Worm (Caenorhabditis elegans): ENCODE data around the gene srj-50.

srj-50 gene

ce11 chrV:2872947-2873346, 40.2 kb downstream of the srj-50 start:
- no peak for TF ChIP-seq C08G9.2 (tag; optimal IDR thresholded peaks at IDR 0.05)
- no peak for TF ChIP-seq fax-1 (tag; optimal IDR thresholded peaks at IDR 0.05)
- TF ChIP-seq tbx-7 (tag; optimal IDR thresholded peaks at IDR 0.05), result no peak
- no peak for TF ChIP-seq hlh-13 (GFP tag; optimal IDR thresholded peaks at IDR 0.05)
- TF ChIP-seq ceh-6 (GFP tag; optimal IDR thresholded peaks at IDR 0.05), result no peak
- TF ChIP-seq hlh-8 (tag; optimal IDR thresholded peaks at IDR 0.05), result no peak
- TF ChIP-seq pag-3 (tag; optimal IDR thresholded peaks at IDR 0.05; ENCODE audit: borderline replicate concordance), result no peak
- TF ChIP-seq unc-55 (GFP tag; optimal IDR thresholded peaks at IDR 0.05), result no peak
- TF ChIP-seq C38D4.7 (GFP tag; optimal IDR thresholded peaks at IDR 0.05), result no peak
- TF ChIP-seq pha-2 (tag; optimal IDR thresholded peaks at IDR 0.05), result no peak
- no peak for TF ChIP-seq ceh-30 (tag; optimal IDR thresholded peaks at IDR 0.05)
- TF ChIP-seq ama-1 (optimal IDR thresholded peaks at IDR 0.05), result no peak
- TF ChIP-seq ceh-45 (GFP tag; IDR thresholded peaks at IDR 0.05), result no peak
- no peak for TF ChIP-seq pat-9 (tag; optimal IDR thresholded peaks at IDR 0.05)
- TF ChIP-seq lim-6 (tag; optimal IDR thresholded peaks at IDR 0.05), result no peak
- no peak for TF ChIP-seq pha-4 (tag; optimal IDR thresholded peaks at IDR 0.05)
- TF ChIP-seq ets-4 (tag; optimal IDR thresholded peaks at IDR 0.05), result no peak

DNA sequence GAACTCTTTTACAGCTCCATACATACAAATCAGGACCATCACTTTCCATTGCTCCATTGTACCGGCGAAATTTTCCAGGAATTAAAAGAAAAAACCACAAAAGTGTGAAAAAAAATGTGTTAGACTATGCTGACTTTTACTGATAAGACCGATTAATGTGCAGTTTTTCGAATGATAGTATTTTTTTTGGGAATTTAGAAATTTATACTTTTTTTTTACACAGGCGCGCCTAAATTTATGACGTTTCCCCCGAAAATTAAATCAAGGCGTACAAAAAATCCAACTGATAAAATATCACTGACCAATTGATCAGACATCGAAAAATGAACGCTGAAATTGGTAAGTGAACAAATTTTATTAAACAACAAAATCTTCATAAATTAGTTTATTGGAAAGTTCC, 42.7 kb downstream of the srj-50 start, which contains the start of gene folt-2:
TSS of gene folt-2 (minus strand) at position 179 of the 400 bp plus-strand sequence.
- TF ChIP-seq hlh-30 (tag; optimal IDR thresholded peaks at IDR 0.05; ENCODE audit: insufficient read depth) (no peak), sox-2 (GFP tag; IDR thresholded peaks at IDR 0.05) (no peak), pax-1 (tag; optimal IDR thresholded peaks at IDR 0.05) (no peak), madf-2 (tag; optimal IDR thresholded peaks at IDR 0.05) (no peak), rnt-1 (tag; optimal IDR thresholded peaks at IDR 0.05) (no peak), hlh-13 (GFP tag; optimal IDR thresholded peaks at IDR 0.05) (no peak), ceh-48 (tag; optimal IDR thresholded peaks at IDR 0.05) (no peak), lin-11 (tag; optimal IDR thresholded peaks at IDR 0.05) (no peak), ets-4 (tag; optimal IDR thresholded peaks at IDR 0.05) (no peak), sox-4 (tag; optimal IDR thresholded peaks at IDR 0.05) (no peak), ceh-24 (tag; optimal IDR thresholded peaks at IDR 0.05) (no peak), lim-6 (tag; optimal IDR thresholded peaks at IDR 0.05) (no peak), elt-2 (tag; optimal IDR thresholded peaks at IDR 0.05) (no peak), nhr-11 (tag; optimal IDR thresholded peaks at IDR 0.05) (no peak)

DNA sequence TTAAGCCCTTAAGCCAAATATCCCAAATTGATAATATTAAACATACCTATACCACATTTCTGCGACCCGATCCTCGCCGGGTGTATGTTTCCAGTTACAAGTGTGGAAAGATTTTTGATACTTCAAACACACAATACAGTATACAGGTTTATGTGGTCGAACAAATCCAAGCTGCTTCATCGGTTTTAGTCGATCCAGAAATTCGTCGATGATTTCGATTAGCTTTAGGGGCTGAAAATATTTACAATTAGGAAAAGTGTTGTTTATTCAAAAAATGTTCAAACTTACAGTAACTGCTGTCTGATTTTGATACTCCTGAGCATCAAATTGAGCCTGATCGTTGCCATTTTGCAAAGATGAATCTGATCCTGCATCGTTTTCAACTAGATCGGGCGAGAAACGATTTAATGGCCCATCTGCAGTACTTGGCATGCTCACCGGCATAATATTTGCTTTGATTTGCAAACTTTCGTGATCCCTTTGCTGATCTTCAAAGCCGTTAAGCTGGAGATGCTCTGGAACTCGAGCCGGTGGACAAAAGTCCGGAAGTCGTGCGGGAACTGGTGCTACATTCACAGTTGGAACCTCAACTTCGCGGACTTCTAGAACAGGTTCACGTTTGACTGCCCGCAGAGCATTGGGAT, 43.5 kb downstream of the srj-50 start:
- TF ChIP-seq ahr-1 (tag; optimal IDR thresholded peaks at IDR 0.05) (no peak), tbx-7 (tag; optimal IDR thresholded peaks at IDR 0.05) (no peak), nhr-232 (tag; optimal IDR thresholded peaks at IDR 0.05) (no peak), ceh-2 (tag; optimal IDR thresholded peaks at IDR 0.05) (no peak), pros-1 (tag; optimal IDR thresholded peaks at IDR 0.05) (no peak), pha-4 (tag; optimal IDR thresholded peaks at IDR 0.05) (no peak), fax-1 (tag; optimal IDR thresholded peaks at IDR 0.05) (no peak), fkh-10 (GFP tag; optimal IDR thresholded peaks at IDR 0.05) (no peak), T23F11.4 (GFP tag; optimal IDR thresholded peaks at IDR 0.05) (no peak), F13H6.1 (tag; optimal IDR thresholded peaks at IDR 0.05) (no peak), npax-4 (tag; optimal IDR thresholded peaks at IDR 0.05) (no peak), pat-9 (tag; optimal IDR thresholded peaks at IDR 0.05) (no peak), che-1 (tag; optimal IDR thresholded peaks at IDR 0.05) (no peak), ceh-24 (tag; optimal IDR thresholded peaks at IDR 0.05) (no peak), unc-86 (tag; optimal IDR thresholded peaks at IDR 0.05) (no peak), rnt-1 (tag; optimal IDR thresholded peaks at IDR 0.05) (no peak), odd-2 (tag; optimal IDR thresholded peaks at IDR 0.05) (no peak), K02D7.2 (tag; optimal IDR thresholded peaks at IDR 0.05) (no peak), sdc-2 (tag; optimal IDR thresholded peaks at IDR 0.05) (no peak), nhr-11 (tag; optimal IDR thresholded peaks at IDR 0.05) (no peak)

Measured in whole organism, late embryonic.